Fruit fly (Drosophila melanogaster): ENCODE results near the gene CG9541.

The CG9541 gene

dm6 chr2L:8943110-8943509 is 32.1 kb downstream of the CG9541 start, which contains the start of gene CG9515 (continued):
- TF ChIP-seq Hmx (GFP tag; optimal IDR thresholded peaks at IDR 0.05) (no peak), amos (GFP tag; IDR thresholded peaks at IDR 0.05; ENCODE audit: partially characterized antibody) (peak; percentile 65; the same call in 1 of the 2 replicates), zfh1 (GFP tag; IDR thresholded peaks at IDR 0.05) (no peak), CG12236 (GFP tag; optimal IDR thresholded peaks at IDR 0.05) (no peak), CG3726 (GFP tag; IDR thresholded peaks at IDR 0.05) (no peak), Hey (tag; optimal IDR thresholded peaks at IDR 0.05) (no peak), MTF-1 (GFP tag; optimal IDR thresholded peaks at IDR 0.05; ENCODE audit: borderline replicate concordance) (no peak), CG5180 (GFP tag; optimal IDR thresholded peaks at IDR 0.05) (no peak), pan (optimal IDR thresholded peaks at IDR 0.05) (no peak), pan (GFP tag; optimal IDR thresholded peaks at IDR 0.05 in 1 of 2, IDR thresholded peaks at IDR 0.05 in 1 of 2) (no peak), Doc2 (GFP tag; IDR thresholded peaks at IDR 0.05) (no peak), Gsc (GFP tag; IDR thresholded peaks at IDR 0.05) (no peak), CG8924 (tag; optimal IDR thresholded peaks at IDR 0.05) (no peak), CG7745 (tag; optimal IDR thresholded peaks at IDR 0.05) (no peak), z (GFP tag; IDR thresholded peaks at IDR 0.05) (no peak), klu (GFP tag; IDR thresholded peaks at IDR 0.05) (no peak), CG6272 (GFP tag; IDR thresholded peaks at IDR 0.05) (no peak), mirr (GFP tag; optimal IDR thresholded peaks at IDR 0.05) (peak; percentile 56), HLH3B (GFP tag; IDR thresholded peaks at IDR 0.05) (no peak), CG12219 (GFP tag; optimal IDR thresholded peaks at IDR 0.05) (no peak), Optix (GFP tag; IDR thresholded peaks at IDR 0.05) (no peak), chn (GFP tag; optimal IDR thresholded peaks at IDR 0.05) (no peak), CG8944 (GFP tag; optimal IDR thresholded peaks at IDR 0.05) (no peak), Hr3 (GFP tag; optimal IDR thresholded peaks at IDR 0.05) (no peak), Lpt (GFP tag; optimal IDR thresholded peaks at IDR 0.05) (no peak), Stat92E (GFP tag; optimal IDR thresholded peaks at IDR 0.05) (no peak), CG2120 (GFP tag; optimal IDR thresholded peaks at IDR 0.05) (peak; percentile 24), sug (tag; optimal IDR thresholded peaks at IDR 0.05) (peak; percentile 33), phol (tag; optimal IDR thresholded peaks at IDR 0.05) (peak; percentile 28), NFAT (GFP tag; IDR thresholded peaks at IDR 0.05) (no peak), chinmo (GFP tag; IDR thresholded peaks at IDR 0.05; ENCODE audit: partially characterized antibody) (peak; percentile 97), CG8388 (GFP tag; optimal IDR thresholded peaks at IDR 0.05) (no peak), dpn (GFP tag; optimal IDR thresholded peaks at IDR 0.05) (no peak), CG6175 (GFP tag; IDR thresholded peaks at IDR 0.05) (no peak), CG10979 (tag; optimal IDR thresholded peaks at IDR 0.05) (no peak), CG30020 (tag; optimal IDR thresholded peaks at IDR 0.05) (no peak), CG2678 (tag; optimal IDR thresholded peaks at IDR 0.05) (no peak), CG1024 (GFP tag; IDR thresholded peaks at IDR 0.05) (no peak), Med (GFP tag) (peak; percentile 84), lmd (GFP tag; IDR thresholded peaks at IDR 0.05) (no peak), Ssrp (tag; optimal IDR thresholded peaks at IDR 0.05) (no peak), Kr (GFP tag; optimal IDR thresholded peaks at IDR 0.05) (no peak), odd (GFP tag; optimal IDR thresholded peaks at IDR 0.05) (no peak), Myb (GFP tag; optimal IDR thresholded peaks at IDR 0.05) (peak; percentile 80), HLH54F (GFP tag; optimal IDR thresholded peaks at IDR 0.05) (no peak), stwl (tag; optimal IDR thresholded peaks at IDR 0.05) (peak; percentile 99), Xbp1 (GFP tag; optimal IDR thresholded peaks at IDR 0.05) (no peak), Opbp (GFP tag; IDR thresholded peaks at IDR 0.05; ENCODE audit: partially characterized antibody) (peak; percentile 86), exex (tag; optimal IDR thresholded peaks at IDR 0.05) (peak; percentile 47), MBD-R2 (GFP tag; IDR thresholded peaks at IDR 0.05) (peak; percentile 82), CG32772 (GFP tag; IDR thresholded peaks at IDR 0.05) (no peak), fd3F (GFP tag; optimal IDR thresholded peaks at IDR 0.05) (no peak)

Data from whole organism, embryonic.